Worm (Caenorhabditis elegans): ENCODE results near the gene lido-11.

DNA sequence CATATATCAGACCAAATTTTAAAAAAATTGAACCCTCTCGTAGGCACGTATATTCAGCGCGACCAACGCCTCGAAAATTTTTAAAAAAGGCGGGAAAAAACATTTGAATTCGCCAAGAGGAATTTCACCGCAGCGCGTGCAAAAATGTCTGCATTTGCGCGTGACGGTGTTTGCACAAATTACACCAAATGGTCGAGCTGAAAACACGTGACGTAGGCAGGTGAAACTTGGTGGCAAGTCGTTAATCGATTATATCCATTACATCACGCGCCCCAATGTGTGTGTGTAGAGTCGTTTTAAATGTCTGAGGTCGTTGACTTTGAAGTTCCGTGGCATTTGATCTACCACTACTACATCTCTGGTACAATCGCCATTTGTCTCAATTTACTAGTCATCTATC, 46.9 kb downstream of the lido-11 start, which contains the start of gene sri-31:
- TF ChIP-seq jun-1 (tag; optimal IDR thresholded peaks at IDR 0.05) (no peak), dpl-1 (GFP tag; optimal IDR thresholded peaks at IDR 0.05) (no peak), lin-39 (tag; optimal IDR thresholded peaks at IDR 0.05) (no peak), mdl-1 (tag; optimal IDR thresholded peaks at IDR 0.05) (no peak), ceh-88 (GFP tag; IDR thresholded peaks at IDR 0.05) (no peak), lsy-2 (tag; optimal IDR thresholded peaks at IDR 0.05) (no peak), egl-27 (tag; optimal IDR thresholded peaks at IDR 0.05) (no peak), blmp-1 (tag; optimal IDR thresholded peaks at IDR 0.05) (no peak), tbx-2 (tag; optimal IDR thresholded peaks at IDR 0.05) (no peak)

All from whole organism, L1 larva.